Fruit fly (Drosophila melanogaster) whole organism, adult: Measurements from ENCODE around the gene RapGAP1.

Experiments used
- CG11617 ChIP-seq: fragments of 200-800 bp; sonication (Bioruptor generic); optimal IDR thresholded peaks from 2 replicates; lab custom pipeline; 2017; ENCODE audit warnings: mild to moderate bottlenecking, missing biosample characterization, missing genetic modification reagents, missing genetic modification characterization
- CG12768 ChIP-seq: fragments of 200-800 bp; sonication (Bioruptor generic); optimal IDR thresholded peaks from 2 replicates; lab custom pipeline; 2017; ENCODE audit warnings: missing biosample characterization, missing genetic modification characterization, mild to moderate bottlenecking, moderate library complexity, missing genetic modification reagents
- CG14711 ChIP-seq: fragments of 200-800 bp; sonication (Bioruptor generic); optimal IDR thresholded peaks from 2 replicates; lab custom pipeline; 2018; ENCODE audit warnings: missing biosample characterization, mild to moderate bottlenecking, missing genetic modification characterization, moderate library complexity
- CG1620 ChIP-seq: fragments of 200-800 bp; sonication (Bioruptor generic); optimal IDR thresholded peaks from 2 replicates; lab custom pipeline; 2016; ENCODE audit warnings: missing biosample characterization, missing genetic modification characterization
- CG33017 ChIP-seq: fragments of 200-800 bp; sonication (Bioruptor generic); optimal IDR thresholded peaks from 2 replicates; lab custom pipeline; 2018; ENCODE audit warnings: missing biosample characterization, mild to moderate bottlenecking, missing genetic modification characterization, moderate library complexity
- CG5204 ChIP-seq: fragments of 200-800 bp; sonication (Bioruptor generic); optimal IDR thresholded peaks from 2 replicates; lab custom pipeline; 2016; ENCODE audit warnings: missing biosample characterization, missing genetic modification characterization
- CG7045 ChIP-seq: fragments of 200-800 bp; sonication (Bioruptor generic); optimal IDR thresholded peaks from 2 replicates; lab custom pipeline; 2017; ENCODE audit warnings: missing biosample characterization, mild to moderate bottlenecking, missing genetic modification characterization
- CG7101 ChIP-seq: fragments of 200-800 bp; sonication (Bioruptor generic); optimal IDR thresholded peaks from 2 replicates; lab custom pipeline; 2018; ENCODE audit warnings: missing biosample characterization, mild to moderate bottlenecking, missing genetic modification characterization, moderate library complexity
- Clk ChIP-seq: fragments of 200-800 bp; sonication (Bioruptor generic); optimal IDR thresholded peaks from 2 replicates; lab custom pipeline; 2017; ENCODE audit warnings: missing biosample characterization, missing genetic modification characterization
- Crg-1 ChIP-seq: fragments of 200-800 bp; sonication (Bioruptor generic); optimal IDR thresholded peaks from 2 replicates; lab custom pipeline; 2016; ENCODE audit warnings: missing biosample characterization, missing genetic modification characterization
- Hr96 ChIP-seq: fragments of 200-800 bp; sonication (Bioruptor generic); optimal IDR thresholded peaks from 2 replicates; lab custom pipeline; 2016; ENCODE audit warnings: missing biosample characterization, missing genetic modification characterization
- Mnt ChIP-seq: fragments of 200-800 bp; sonication (Bioruptor generic); optimal IDR thresholded peaks from 2 replicates; lab custom pipeline; 2016; ENCODE audit warnings: missing biosample characterization, mild to moderate bottlenecking, missing genetic modification characterization
- bab1 ChIP-seq: fragments of 200-800 bp; sonication (Bioruptor generic); optimal IDR thresholded peaks from 3 replicates; lab custom pipeline; 2019; ENCODE audit warnings: missing biosample characterization, mild to moderate bottlenecking, missing genetic modification characterization, moderate library complexity
- cic ChIP-seq: fragments of 200-800 bp; sonication (Bioruptor generic); optimal IDR thresholded peaks from 2 replicates; lab custom pipeline; 2017; ENCODE audit warnings: missing biosample characterization, mild to moderate bottlenecking, missing genetic modification characterization, moderate library complexity
- cnc ChIP-seq, 2 experiments: fragments of >200 bp; optimal IDR thresholded peaks; 2 replicates each; lab custom pipeline; 2017
- kay ChIP-seq: fragments of 200-800 bp; sonication (Bioruptor generic); peaks from one replicate; lab custom pipeline; 2016; ENCODE audit warnings: missing biosample characterization, missing genetic modification characterization, borderline replicate concordance
- ovo ChIP-seq: fragments of 200-800 bp; sonication (Bioruptor generic); optimal IDR thresholded peaks from 2 replicates; lab custom pipeline; 2016; ENCODE audit warnings: missing biosample characterization, missing genetic modification characterization
- pad ChIP-seq: fragments of 200-800 bp; sonication (Bioruptor generic); optimal IDR thresholded peaks from 3 replicates; lab custom pipeline; 2017; ENCODE audit warnings: missing biosample characterization, missing genetic modification characterization, mild to moderate bottlenecking, moderate library complexity, missing genetic modification reagents
- tj ChIP-seq: fragments of 200-800 bp; sonication (Bioruptor generic); optimal IDR thresholded peaks from 3 replicates; lab custom pipeline; 2017; ENCODE audit warnings: missing biosample characterization, mild to moderate bottlenecking, missing genetic modification characterization, moderate library complexity
- toe ChIP-seq: fragments of 200-800 bp; sonication (Bioruptor generic); optimal IDR thresholded peaks from 2 replicates; lab custom pipeline; 2016; ENCODE audit warnings: missing biosample characterization, missing genetic modification characterization

Gene RapGAP1

dm6 chr2L:7618563-7618962 is 39.8 kb upstream of the RapGAP1 start:
- TF ChIP-seq Hr96 (GFP tag; lab: Kevin White, UChicago) (no peak), pad (GFP tag; lab: Kevin White, UChicago) (no peak), CG12768 (GFP tag; lab: Kevin White, UChicago) (no peak), CG7101 (tag; lab: Kevin White, UChicago) (no peak), tj (GFP tag; lab: Kevin White, UChicago) (no peak), Crg-1 (GFP tag; lab: Kevin White, UChicago) (no peak), cic (GFP tag; lab: Kevin White, UChicago) (no peak), Mnt (GFP tag; lab: Kevin White, UChicago) (no peak), Clk (GFP tag; lab: Kevin White, UChicago) (no peak)

- no peak for TF ChIP-seq CG12768 (GFP tag; lab: Kevin White, UChicago)
- no peak for TF ChIP-seq CG7101 (tag; lab: Kevin White, UChicago)
- no peak for TF ChIP-seq cic (GFP tag; lab: Kevin White, UChicago)
- no peak for TF ChIP-seq CG7045 (GFP tag; lab: Kevin White, UChicago)
- TF ChIP-seq ovo: no peak
- TF ChIP-seq pad (GFP tag; lab: Kevin White, UChicago): no peak
- TF ChIP-seq CG33017 (tag; lab: Kevin White, UChicago): no peak
- TF ChIP-seq Mnt (GFP tag; lab: Kevin White, UChicago): no peak
- TF ChIP-seq CG5204 (GFP tag; lab: Kevin White, UChicago): no peak
- TF ChIP-seq tj (GFP tag; lab: Kevin White, UChicago): no peak
- TF ChIP-seq CG11617: no peak
- no peak for TF ChIP-seq kay
These were observed 38.0 kb upstream of the RapGAP1 start for dm6 chr2L:7616830-7617229.

- TF ChIP-seq CG12768 (GFP tag; lab: Kevin White, UChicago) (no peak), CG14711 (tag; lab: Kevin White, UChicago) (no peak), CG11617 (no peak), cic (GFP tag; lab: Kevin White, UChicago) (no peak), Hr96 (GFP tag; lab: Kevin White, UChicago) (no peak), kay (no peak), tj (GFP tag; lab: Kevin White, UChicago) (no peak), toe (GFP tag; lab: Kevin White, UChicago) (no peak), Mnt (GFP tag; lab: Kevin White, UChicago) (no peak), pad (GFP tag; lab: Kevin White, UChicago) (no peak), CG5204 (GFP tag; lab: Kevin White, UChicago) (no peak), CG33017 (tag; lab: Kevin White, UChicago) (no peak), CG7045 (GFP tag; lab: Kevin White, UChicago) (no peak), bab1 (GFP tag; lab: Kevin White, UChicago) (no peak)
These were observed 33.5 kb upstream of the RapGAP1 start for dm6 chr2L:7612233-7612632.

dm6 chr2L:7611580-7611979 is 32.8 kb upstream of the RapGAP1 start:
- no peak for TF ChIP-seq toe (GFP tag; lab: Kevin White, UChicago)
- no peak for TF ChIP-seq CG7101 (tag; lab: Kevin White, UChicago)
- no peak for TF ChIP-seq Mnt (GFP tag; lab: Kevin White, UChicago)
- no peak for TF ChIP-seq CG12768 (GFP tag; lab: Kevin White, UChicago)

dm6 chr2L:7608083-7608482 is 29.3 kb upstream of the RapGAP1 start, which contains the start of gene CG6739:
Gene CG6739 (plus strand): TSS chr2L:7608389.
- TF ChIP-seq kay: no peak
- TF ChIP-seq tj (GFP tag; lab: Kevin White, UChicago): no peak
- no peak for TF ChIP-seq CG33017 (tag; lab: Kevin White, UChicago)
- TF ChIP-seq CG11617: no peak
- TF ChIP-seq CG1620: no peak
- TF ChIP-seq CG12768 (GFP tag; lab: Kevin White, UChicago): no peak
- no peak for TF ChIP-seq Clk (GFP tag; lab: Kevin White, UChicago)
- TF ChIP-seq bab1 (GFP tag; lab: Kevin White, UChicago): no peak
- no peak for TF ChIP-seq pad (GFP tag; lab: Kevin White, UChicago)
- TF ChIP-seq CG7101 (tag; lab: Kevin White, UChicago): no peak
- no peak for TF ChIP-seq toe (GFP tag; lab: Kevin White, UChicago)
- TF ChIP-seq Crg-1 (GFP tag; lab: Kevin White, UChicago): no peak

dm6 chr2L:7605300-7605699 is 26.5 kb upstream of the RapGAP1 start, which contains the start of gene Cyp4d21:
Gene Cyp4d21 (plus strand): TSS chr2L:7605600.
- TF ChIP-seq toe (GFP tag; lab: Kevin White, UChicago): no peak
- TF ChIP-seq Hr96 (GFP tag; lab: Kevin White, UChicago): no peak
- no peak for TF ChIP-seq tj (GFP tag; lab: Kevin White, UChicago)
- TF ChIP-seq ovo: no peak
- TF ChIP-seq pad (GFP tag; lab: Kevin White, UChicago): no peak
- TF ChIP-seq cnc (optimal IDR thresholded peaks at IDR 0.05; lab: Kevin White, UChicago): no peak

- TF ChIP-seq toe (GFP tag; lab: Kevin White, UChicago): no peak
- no peak for TF ChIP-seq Mnt (GFP tag; lab: Kevin White, UChicago)
- TF ChIP-seq CG7045 (GFP tag; lab: Kevin White, UChicago): peak; percentile 10
- TF ChIP-seq CG5204 (GFP tag; lab: Kevin White, UChicago): peak; percentile 17
- no peak for TF ChIP-seq Hr96 (GFP tag; lab: Kevin White, UChicago)
- no peak for TF ChIP-seq CG11617
- TF ChIP-seq CG33017 (tag; lab: Kevin White, UChicago): no peak
These were observed 23.1 kb upstream of the RapGAP1 start for dm6 chr2L:7601875-7602274.
